Fruit fly (Drosophila melanogaster): ENCODE results near the gene Dred.

- TF ChIP-seq CG31627 (GFP tag; optimal IDR thresholded peaks at IDR 0.05) (peak; percentile 75), fd59A (GFP tag; optimal IDR thresholded peaks at IDR 0.05) (no peak), fd85E (GFP tag; optimal IDR thresholded peaks at IDR 0.05) (no peak), Met (GFP tag; optimal IDR thresholded peaks at IDR 0.05) (peak; percentile 36), ss (GFP tag; optimal IDR thresholded peaks at IDR 0.05) (no peak), Gug (GFP tag; IDR thresholded peaks at IDR 0.05) (no peak), dsx (GFP tag; optimal IDR thresholded peaks at IDR 0.05; ENCODE audit: poor library complexity, severe bottlenecking) (no peak), Hr4 (GFP tag; optimal IDR thresholded peaks at IDR 0.05) (peak; percentile 10), CG6854 (GFP tag; optimal IDR thresholded peaks at IDR 0.05) (no peak)
These were observed 27.5 kb downstream of the Dred start for dm6 chr3L:19516547-19516946.

Data from whole organism, prepupa.